Worm (Caenorhabditis elegans) whole organism, early embryonic: ENCODE data around the gene sdz-20.

ENCODE experiments used
- B0310.2 ChIP-seq: sonication (generic microtip); optimal IDR thresholded peaks from 2 replicates; lab custom pipeline; 2016; ENCODE audit warnings: mild to moderate bottlenecking, missing genetic modification characterization, missing compliant biosample characterization
- F13C5.2 ChIP-seq: sonication (generic microtip); optimal IDR thresholded peaks from 2 replicates; lab custom pipeline; 2017; ENCODE audit warnings: mild to moderate bottlenecking, missing genetic modification characterization, inconsistent platforms, missing compliant biosample characterization
- aly-1 ChIP-seq: sonication (generic microtip); optimal IDR thresholded peaks from 2 replicates; lab custom pipeline; 2016; ENCODE audit warnings: missing genetic modification characterization, missing compliant biosample characterization
- ama-1 ChIP-seq: fragments of 150-350 bp; optimal IDR thresholded peaks from 2 replicates; lab custom pipeline; 2014
- ceh-13 ChIP-seq: fragments of 200-800 bp; sonication (Bioruptor generic); optimal IDR thresholded peaks from 2 replicates; lab custom pipeline; 2018; ENCODE audit warnings: mild to moderate bottlenecking, missing genetic modification characterization, missing compliant biosample characterization
- ceh-36 ChIP-seq: sonication (generic microtip); optimal IDR thresholded peaks from 2 replicates; lab custom pipeline; 2016; ENCODE audit warnings: missing genetic modification characterization, inconsistent platforms, missing compliant biosample characterization
- ets-7 ChIP-seq: sonication (generic microtip); optimal IDR thresholded peaks from 2 replicates; lab custom pipeline; 2016; ENCODE audit warnings: missing genotype, missing genetic modification characterization, missing compliant biosample characterization
- flt-1 ChIP-seq: fragments of 200-800 bp; sonication (Bioruptor generic); IDR thresholded peaks from 2 replicates; pipeline ENCODE4 v1.3.6; 2022; ENCODE audit warnings: missing genetic modification characterization, missing compliant biosample characterization
- hmbx-1 ChIP-seq: sonication (generic microtip); optimal IDR thresholded peaks from 2 replicates; lab custom pipeline; 2016; ENCODE audit warnings: mild to moderate bottlenecking, missing genetic modification characterization, missing compliant biosample characterization
- hmg-4 ChIP-seq: fragments of 200-800 bp; sonication (Bioruptor generic); optimal IDR thresholded peaks from 2 replicates; lab custom pipeline; 2018; ENCODE audit warnings: mild to moderate bottlenecking, missing genetic modification characterization, missing compliant biosample characterization
- hnd-1 ChIP-seq: sonication (generic microtip); optimal IDR thresholded peaks from 2 replicates; lab custom pipeline; 2016; ENCODE audit warnings: missing genetic modification characterization, missing compliant biosample characterization
- pes-1 ChIP-seq: fragments of 200-800 bp; sonication (Bioruptor generic); IDR thresholded peaks from 2 replicates; pipeline ENCODE4 v1.3.6; 2022; ENCODE audit warnings: missing genetic modification reagents, missing genetic modification characterization, missing compliant biosample characterization
- scrt-1 ChIP-seq: fragments of 200-800 bp; sonication (Bioruptor generic); IDR thresholded peaks from 2 replicates; pipeline ENCODE4 v1.3.6; 2022; ENCODE audit warnings: missing genetic modification characterization, missing compliant biosample characterization
- sea-1 ChIP-seq: fragments of 200-800 bp; sonication (Bioruptor generic); conservative IDR thresholded peaks from 2 replicates; pipeline ENCODE4 v1.3.6; 2022; ENCODE audit warnings: missing genetic modification characterization, missing compliant biosample characterization
- tbx-11 ChIP-seq: fragments of 200-800 bp; sonication (Bioruptor generic); IDR thresholded peaks from 2 replicates; pipeline ENCODE4 v1.3.6; 2022; ENCODE audit warnings: missing genetic modification characterization, missing compliant biosample characterization
- tbx-37 ChIP-seq: fragments of 200-800 bp; sonication (Bioruptor generic); conservative IDR thresholded peaks from 2 replicates; pipeline ENCODE4 v1.3.6; 2022; ENCODE audit warnings: missing genetic modification reagents, missing genetic modification characterization, missing compliant biosample characterization
- tra-4 ChIP-seq: sonication (generic microtip); optimal IDR thresholded peaks from 2 replicates; lab custom pipeline; 2017; ENCODE audit warnings: missing genetic modification characterization, missing compliant biosample characterization

Gene sdz-20

DNA sequence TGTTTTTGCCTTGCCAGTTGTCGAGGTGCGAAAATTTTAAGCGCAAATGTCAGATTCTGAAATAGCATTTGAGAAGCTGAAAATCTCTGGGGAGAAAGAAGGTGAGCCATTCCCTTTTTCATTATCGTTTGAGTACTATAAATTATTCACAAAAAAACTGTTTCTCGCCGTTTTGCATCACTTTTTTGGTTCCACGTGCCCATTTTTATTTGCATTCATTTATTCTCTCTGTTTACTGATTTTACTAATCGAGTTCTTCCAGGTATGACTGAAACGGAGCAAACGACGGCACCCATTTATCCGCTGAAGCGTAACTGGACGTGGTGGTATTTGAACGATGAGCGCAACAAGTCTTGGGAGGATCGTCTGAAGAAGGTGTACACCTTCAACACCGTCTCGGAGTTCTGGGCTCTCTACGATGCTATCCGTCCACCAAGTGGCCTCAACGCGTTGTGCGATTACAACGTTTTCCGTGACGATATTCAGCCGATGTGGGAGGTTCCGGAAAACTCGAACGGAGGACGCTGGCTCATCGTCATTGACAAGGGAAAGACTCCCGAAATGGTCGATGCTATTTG lies 9.8 kb downstream of the sdz-20 start:
- TF ChIP-seq ets-7 (tag; lab: Kevin White, UChicago) (no peak), tbx-37 (GFP tag; lab: Robert Waterston, UW) (no peak), sea-1 (no peak), hmg-4 (GFP tag; lab: Kevin White, UChicago) (no peak), tra-4 (tag; lab: Kevin White, UChicago) (no peak), B0310.2 (tag; lab: Kevin White, UChicago) (no peak), hmbx-1 (tag; lab: Kevin White, UChicago) (no peak), F13C5.2 (tag; lab: Kevin White, UChicago) (no peak), ceh-13 (no peak), flt-1 (GFP tag; lab: Robert Waterston, UW) (no peak), hnd-1 (tag; lab: Kevin White, UChicago) (no peak), scrt-1 (GFP tag; lab: Robert Waterston, UW) (no peak), ceh-36 (no peak), pes-1 (no peak)

DNA sequence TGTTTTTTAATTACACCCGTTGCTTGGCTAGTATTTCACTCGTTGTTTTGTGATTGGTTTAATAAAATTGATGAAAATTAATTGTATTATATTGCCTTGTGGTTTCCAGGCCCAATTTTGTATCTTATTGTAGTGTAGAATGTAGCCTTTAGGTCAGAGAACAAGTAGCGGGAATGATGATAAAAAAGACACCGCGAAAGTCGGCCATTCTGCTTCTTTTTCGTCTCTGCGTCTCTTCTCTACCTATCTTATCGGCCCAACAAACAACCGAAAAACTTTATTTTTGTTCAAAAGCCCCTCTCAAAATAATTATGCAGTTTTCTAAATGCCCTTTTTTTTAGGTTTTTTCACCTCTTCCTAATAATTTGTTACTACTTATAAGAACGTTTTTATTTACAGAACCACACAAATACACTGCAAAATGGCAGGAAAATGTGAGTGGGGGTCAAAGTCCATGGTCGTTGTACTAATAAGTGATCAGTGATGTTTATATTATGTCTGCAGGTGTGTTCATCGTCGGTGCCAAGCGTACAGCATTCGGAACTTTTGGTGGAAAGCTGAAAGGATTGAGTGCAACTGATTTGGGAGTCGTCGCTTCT lies 10.8 kb downstream of the sdz-20 start, which contains the start of gene acaa-2:
Gene acaa-2, plus strand, starts transcription at position 400 of the 599 bp plus-strand sequence.
- TF ChIP-seq aly-1 (tag; lab: Kevin White, UChicago) (no peak), ama-1 (no peak), sea-1 (no peak), hmg-4 (GFP tag; lab: Kevin White, UChicago) (no peak), scrt-1 (GFP tag; lab: Robert Waterston, UW) (no peak), hnd-1 (tag; lab: Kevin White, UChicago) (no peak), F13C5.2 (tag; lab: Kevin White, UChicago) (no peak)

DNA sequence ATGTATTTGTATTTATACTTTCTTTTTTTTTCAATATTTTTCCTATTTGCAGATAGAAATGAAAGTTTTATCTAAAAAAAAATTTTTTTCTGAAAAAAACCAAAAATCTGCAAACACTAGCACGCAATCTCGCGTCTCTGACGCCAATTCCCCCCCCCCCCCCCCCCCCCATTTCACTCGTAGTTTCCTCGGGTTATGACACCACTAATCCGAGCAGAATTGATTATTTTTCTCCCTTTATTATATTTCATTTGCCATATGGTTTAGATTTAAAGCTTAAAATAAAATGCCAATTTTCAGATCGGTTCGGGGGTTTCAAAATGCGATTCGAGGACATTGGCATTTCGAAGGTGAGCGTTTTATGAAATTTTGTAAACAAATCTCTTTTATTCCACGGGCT lies 12.9 kb downstream of the sdz-20 start, which contains the start of gene mtm-6:
Gene mtm-6, plus strand, starts transcription at position 301 of the 400 bp plus-strand sequence.
- TF ChIP-seq pes-1 (no peak), tra-4 (tag; lab: Kevin White, UChicago) (no peak), tbx-11 (GFP tag; lab: Robert Waterston, UW) (no peak), ets-7 (tag; lab: Kevin White, UChicago) (no peak), ceh-13 (no peak)

DNA sequence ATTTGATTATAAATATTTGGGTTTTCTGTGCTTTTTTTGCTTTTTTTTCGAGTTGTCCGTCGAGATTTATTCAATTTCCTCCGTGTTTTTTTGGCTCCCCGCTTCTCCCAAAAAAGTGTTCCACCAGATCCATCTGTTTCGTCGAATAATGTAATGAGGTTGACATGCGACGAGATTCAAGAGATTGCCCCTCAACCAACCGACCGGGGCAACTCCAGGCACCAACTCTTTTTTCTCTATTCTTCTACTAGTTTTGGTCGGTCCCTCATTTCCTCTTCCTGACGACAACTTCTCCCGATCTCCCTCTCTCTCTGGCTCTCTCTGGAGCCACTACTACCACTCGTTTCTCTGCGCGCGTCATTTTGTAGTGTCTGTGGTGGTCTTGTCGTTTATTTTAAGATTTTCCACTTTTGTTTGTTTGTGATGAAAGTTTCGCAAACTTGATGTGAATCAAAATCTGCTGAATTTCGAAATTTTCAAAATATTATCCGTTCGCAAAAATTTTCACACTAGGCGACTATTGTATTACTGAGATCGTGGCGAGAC lies 14.0 kb downstream of the sdz-20 start:
- no peak for TF ChIP-seq ceh-13
- no peak for TF ChIP-seq tbx-37 (GFP tag; lab: Robert Waterston, UW)
- TF ChIP-seq ets-7 (tag; lab: Kevin White, UChicago): no peak
- no peak for TF ChIP-seq sea-1
- TF ChIP-seq B0310.2 (tag; lab: Kevin White, UChicago): no peak
- TF ChIP-seq scrt-1 (GFP tag; lab: Robert Waterston, UW): no peak

DNA sequence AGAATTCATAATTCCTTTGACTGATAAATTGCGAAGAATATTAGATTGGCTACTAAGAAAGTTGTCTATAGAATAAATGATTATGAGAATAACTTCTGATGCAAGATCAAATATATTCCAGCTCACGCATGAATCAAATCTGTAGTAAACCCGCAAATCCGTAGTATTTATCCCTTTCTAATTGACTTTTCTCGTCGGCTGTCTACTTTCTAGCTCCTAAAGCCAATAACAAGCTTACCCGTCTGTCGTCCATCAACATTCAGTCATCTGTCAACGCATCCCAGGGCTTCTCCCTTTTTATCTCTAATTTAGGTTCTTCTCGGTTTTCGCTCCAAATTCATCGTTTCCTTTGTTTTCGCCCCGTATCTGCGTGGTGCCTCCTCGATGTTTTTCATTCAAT lies 15.0 kb downstream of the sdz-20 start:
- TF ChIP-seq B0310.2 (tag; lab: Kevin White, UChicago) (no peak), aly-1 (tag; lab: Kevin White, UChicago) (no peak), sea-1 (no peak), hmbx-1 (tag; lab: Kevin White, UChicago) (no peak), ceh-36 (no peak), ceh-13 (no peak), ets-7 (tag; lab: Kevin White, UChicago) (no peak), pes-1 (no peak), tbx-11 (GFP tag; lab: Robert Waterston, UW) (no peak), tbx-37 (GFP tag; lab: Robert Waterston, UW) (no peak), F13C5.2 (tag; lab: Kevin White, UChicago) (no peak), tra-4 (tag; lab: Kevin White, UChicago) (no peak), ama-1 (no peak), flt-1 (GFP tag; lab: Robert Waterston, UW) (no peak), scrt-1 (GFP tag; lab: Robert Waterston, UW) (no peak), hnd-1 (tag; lab: Kevin White, UChicago) (no peak), hmg-4 (GFP tag; lab: Kevin White, UChicago) (no peak)

DNA sequence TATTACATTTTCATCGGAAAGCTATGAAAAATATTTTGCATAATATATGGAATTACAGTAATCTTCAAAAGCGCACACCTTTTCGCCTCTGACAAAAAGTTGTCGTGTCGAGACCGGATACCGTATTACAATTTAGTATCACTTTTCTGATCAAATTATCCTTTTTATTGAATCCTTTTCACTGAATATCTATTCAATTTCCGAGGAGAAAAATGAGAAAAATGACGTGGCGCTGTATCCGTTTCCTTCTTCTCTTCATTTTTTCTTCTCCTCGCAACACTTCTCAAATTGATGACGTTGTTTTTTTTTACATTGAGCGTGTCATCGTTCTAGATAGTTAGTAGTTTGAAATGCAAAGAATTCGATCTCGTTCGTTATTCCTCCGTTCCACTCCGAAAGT lies 17.1 kb downstream of the sdz-20 start:
- TF ChIP-seq ceh-36 (no peak), B0310.2 (tag; lab: Kevin White, UChicago) (no peak), scrt-1 (GFP tag; lab: Robert Waterston, UW) (no peak), hmbx-1 (tag; lab: Kevin White, UChicago) (no peak), tra-4 (tag; lab: Kevin White, UChicago) (no peak), hnd-1 (tag; lab: Kevin White, UChicago) (no peak), flt-1 (GFP tag; lab: Robert Waterston, UW) (no peak), tbx-11 (GFP tag; lab: Robert Waterston, UW) (no peak), pes-1 (no peak), ceh-13 (no peak), hmg-4 (GFP tag; lab: Kevin White, UChicago) (no peak), ets-7 (tag; lab: Kevin White, UChicago) (no peak), tbx-37 (GFP tag; lab: Robert Waterston, UW) (no peak), aly-1 (tag; lab: Kevin White, UChicago) (no peak), ama-1 (no peak)

DNA sequence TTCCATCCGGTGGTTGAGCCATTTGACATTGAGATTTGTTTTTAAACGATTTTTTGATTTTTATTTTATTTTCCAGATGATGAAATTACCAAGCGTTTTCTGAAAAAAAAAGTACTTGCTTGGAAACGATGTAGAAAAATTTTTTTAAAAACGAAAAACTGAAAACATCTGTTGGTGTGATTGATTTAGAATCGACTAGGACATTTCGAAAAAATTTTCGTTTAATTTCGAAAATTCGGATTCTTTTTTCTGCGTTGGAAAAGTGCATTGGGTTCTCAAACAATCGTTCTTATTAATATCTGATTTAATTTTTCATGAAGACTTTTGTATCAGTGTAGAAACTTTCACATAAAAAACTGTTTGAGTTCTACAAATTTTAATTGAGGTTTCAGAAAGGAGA lies 25.4 kb downstream of the sdz-20 start, which contains the start of gene F53A2.9:
Gene F53A2.9, minus strand, starts transcription at position 101 of the 400 bp plus-strand sequence.
- TF ChIP-seq tbx-11 (GFP tag; lab: Robert Waterston, UW) (no peak), ama-1 (no peak), pes-1 (no peak), tra-4 (tag; lab: Kevin White, UChicago) (no peak), scrt-1 (GFP tag; lab: Robert Waterston, UW) (no peak)
